Worm (Caenorhabditis elegans): ENCODE data around the gene fbxa-66.

- TF ChIP-seq dao-5 (tag; optimal IDR thresholded peaks at IDR 0.05) (no peak), W03F9.2 (tag; optimal IDR thresholded peaks at IDR 0.05) (no peak), him-1 (tag; optimal IDR thresholded peaks at IDR 0.05) (no peak)
Measured at ce11 chrIII:2313985-2314494, at the start of gene fbxa-66, which contains the start of gene iffb-1.
